Fruit fly (Drosophila melanogaster) whole organism, prepupa: ENCODE measurements around the gene CAH5.

Source experiments
- Blimp-1 ChIP-seq: fragments of 200-800 bp; sonication (Bioruptor generic); optimal IDR thresholded peaks from 3 replicates; lab custom pipeline; 2017; ENCODE audit warnings: missing biosample characterization, missing genetic modification characterization, mild to moderate bottlenecking, moderate library complexity, missing genetic modification reagents
- CG10631 ChIP-seq: fragments of 200-800 bp; sonication (Bioruptor generic); optimal IDR thresholded peaks from 2 replicates; lab custom pipeline; 2016; ENCODE audit warnings: missing biosample characterization, missing genetic modification characterization
- CG11762 ChIP-seq: fragments of 200-800 bp; sonication (Bioruptor generic); optimal IDR thresholded peaks from 3 replicates; lab custom pipeline; 2016; ENCODE audit warnings: missing biosample characterization, missing genetic modification characterization; ENCODE audit not compliant: insufficient read depth
- CG11902 ChIP-seq: fragments of 200-800 bp; sonication (Bioruptor generic); optimal IDR thresholded peaks from 3 replicates; lab custom pipeline; 2016; ENCODE audit warnings: missing biosample characterization, missing genetic modification characterization
- CG15336 ChIP-seq: fragments of 200-800 bp; sonication (Bioruptor generic); IDR thresholded peaks from 2 replicates; pipeline ENCODE4 v1.3.6; 2022; ENCODE audit warnings: missing biosample characterization, missing genetic modification characterization
- CG16779 ChIP-seq: fragments of 200-800 bp; sonication (Bioruptor generic); optimal IDR thresholded peaks from 3 replicates; lab custom pipeline; 2017; ENCODE audit warnings: missing biosample characterization, mild to moderate bottlenecking, missing genetic modification characterization
- CG3032 ChIP-seq: fragments of 200-800 bp; optimal IDR thresholded peaks from 2 replicates; lab custom pipeline; 2019; ENCODE audit warnings: missing biosample characterization, mild to moderate bottlenecking, missing genetic modification characterization, moderate library complexity
- CG31627 ChIP-seq: fragments of 200-800 bp; sonication (Bioruptor generic); optimal IDR thresholded peaks from 3 replicates; lab custom pipeline; 2016; ENCODE audit warnings: missing biosample characterization, missing genetic modification characterization
- CG34406 ChIP-seq: fragments of 200-800 bp; sonication (Bioruptor generic); optimal IDR thresholded peaks from 3 replicates; lab custom pipeline; 2016; ENCODE audit warnings: missing biosample characterization, missing genetic modification characterization
- CG3919 ChIP-seq: fragments of 200-800 bp; sonication (Bioruptor generic); optimal IDR thresholded peaks from 3 replicates; lab custom pipeline; 2016; ENCODE audit warnings: missing biosample characterization, missing genetic modification characterization
- CG4318 ChIP-seq: fragments of 200-800 bp; sonication (Bioruptor generic); optimal IDR thresholded peaks from 3 replicates; lab custom pipeline; 2017; ENCODE audit warnings: missing biosample characterization, mild to moderate bottlenecking, missing genetic modification characterization
- CG6163 ChIP-seq: fragments of 200-800 bp; sonication (Bioruptor generic); IDR thresholded peaks from 3 replicates; pipeline ENCODE4 v1.3.6; 2022; ENCODE audit warnings: missing biosample characterization, missing genetic modification characterization
- CG6276 ChIP-seq: fragments of 200-800 bp; sonication (Bioruptor generic); optimal IDR thresholded peaks from 2 replicates; lab custom pipeline; 2017; ENCODE audit warnings: missing biosample characterization, mild to moderate bottlenecking, missing genetic modification characterization
- CG6792 ChIP-seq: fragments of 200-800 bp; sonication (Bioruptor generic); optimal IDR thresholded peaks from 3 replicates; lab custom pipeline; 2016; ENCODE audit warnings: missing biosample characterization, missing genetic modification characterization
- CG6808 ChIP-seq: fragments of 200-800 bp; sonication (Bioruptor generic); optimal IDR thresholded peaks from 3 replicates; lab custom pipeline; 2017; ENCODE audit warnings: missing biosample characterization, missing genetic modification characterization, mild to moderate bottlenecking, moderate library complexity, missing genetic modification reagents
- CG6854 ChIP-seq: fragments of 200-800 bp; sonication (Bioruptor generic); optimal IDR thresholded peaks from 2 replicates; lab custom pipeline; 2017; ENCODE audit warnings: missing biosample characterization, mild to moderate bottlenecking, missing genetic modification characterization
- CG8119 ChIP-seq: fragments of 200-800 bp; sonication (Bioruptor generic); IDR thresholded peaks from 3 replicates; pipeline ENCODE4 v1.3.6; 2022; ENCODE audit warnings: missing biosample characterization, missing genetic modification characterization
- CG8319 ChIP-seq: fragments of 200-800 bp; sonication (Bioruptor generic); optimal IDR thresholded peaks from 3 replicates; lab custom pipeline; 2016; ENCODE audit warnings: missing biosample characterization, missing genetic modification characterization
- CG8632 ChIP-seq: fragments of 200-800 bp; sonication (Bioruptor generic); optimal IDR thresholded peaks from 3 replicates; lab custom pipeline; 2016; ENCODE audit warnings: missing biosample characterization, missing genetic modification characterization
- CG9139 ChIP-seq: fragments of 200-800 bp; sonication (Bioruptor generic); optimal IDR thresholded peaks from 3 replicates; lab custom pipeline; 2017; ENCODE audit warnings: missing biosample characterization, mild to moderate bottlenecking, missing genetic modification characterization
- Eip78C ChIP-seq: fragments of 200-800 bp; sonication (Bioruptor generic); peaks from one replicate; lab custom pipeline; 2016; ENCODE audit warnings: missing biosample characterization, missing genetic modification characterization
- Ets96B ChIP-seq: fragments of 200-800 bp; optimal IDR thresholded peaks from 2 replicates; lab custom pipeline; 2019; ENCODE audit warnings: missing biosample characterization, mild to moderate bottlenecking, missing genetic modification characterization, moderate library complexity
- Gug ChIP-seq: fragments of 200-800 bp; sonication (Bioruptor generic); IDR thresholded peaks from 2 replicates; pipeline ENCODE4 v1.3.6; 2022; ENCODE audit warnings: missing biosample characterization, missing genetic modification characterization
- Hr38 ChIP-seq: sonication (Bioruptor generic); optimal IDR thresholded peaks from 2 replicates; lab custom pipeline; 2016; ENCODE audit warnings: missing biosample characterization, missing genetic modification characterization
- Hr39 ChIP-seq: fragments of 200-800 bp; sonication (Bioruptor generic); optimal IDR thresholded peaks from 2 replicates; lab custom pipeline; 2016; ENCODE audit warnings: missing biosample characterization, missing genetic modification characterization
- Lpt ChIP-seq: fragments of 200-800 bp; sonication (Bioruptor generic); optimal IDR thresholded peaks from 3 replicates; lab custom pipeline; 2016; ENCODE audit warnings: missing biosample characterization, missing genetic modification characterization
- Met ChIP-seq: fragments of 200-800 bp; sonication (Bioruptor generic); optimal IDR thresholded peaks from 3 replicates; lab custom pipeline; 2016; ENCODE audit warnings: missing biosample characterization, missing genetic modification characterization
- OdsH ChIP-seq: fragments of 200-800 bp; sonication (Bioruptor generic); optimal IDR thresholded peaks from 3 replicates; lab custom pipeline; 2016; ENCODE audit warnings: missing biosample characterization, missing genetic modification characterization
- Sox102F ChIP-seq: fragments of 200-800 bp; sonication (Bioruptor generic); optimal IDR thresholded peaks from 2 replicates; lab custom pipeline; 2016; ENCODE audit warnings: missing biosample characterization, mild to moderate bottlenecking, missing genetic modification characterization
- Sox15 ChIP-seq: fragments of 200-800 bp; sonication (Bioruptor generic); optimal IDR thresholded peaks from 3 replicates; lab custom pipeline; 2016; ENCODE audit warnings: missing biosample characterization, missing genetic modification characterization
- achi ChIP-seq: fragments of 200-800 bp; sonication (Bioruptor generic); optimal IDR thresholded peaks from 3 replicates; lab custom pipeline; 2016; ENCODE audit warnings: missing biosample characterization, missing genetic modification characterization
- cyc ChIP-seq: fragments of 200-800 bp; sonication (Bioruptor generic); optimal IDR thresholded peaks from 3 replicates; lab custom pipeline; 2016; ENCODE audit warnings: missing biosample characterization, missing genetic modification characterization
- dac ChIP-seq: fragments of 200-800 bp; sonication (Bioruptor generic); optimal IDR thresholded peaks from 2 replicates; lab custom pipeline; 2017; ENCODE audit warnings: missing biosample characterization, mild to moderate bottlenecking, missing genetic modification characterization
- eg ChIP-seq: fragments of 200-800 bp; sonication (Bioruptor generic); IDR thresholded peaks from 3 replicates; pipeline ENCODE4 v1.3.6; 2022; ENCODE audit warnings: missing biosample characterization, missing genetic modification characterization
- esn ChIP-seq: fragments of 200-800 bp; sonication (Bioruptor generic); optimal IDR thresholded peaks from 2 replicates; lab custom pipeline; 2016; ENCODE audit warnings: missing biosample characterization, mild to moderate bottlenecking, missing genetic modification characterization, moderate library complexity
- fkh ChIP-seq: fragments of 200-800 bp; sonication (Bioruptor generic); optimal IDR thresholded peaks from 3 replicates; lab custom pipeline; 2017; ENCODE audit warnings: missing biosample characterization, mild to moderate bottlenecking, missing genetic modification characterization, moderate library complexity
- lz ChIP-seq: fragments of 200-800 bp; sonication (Bioruptor generic); optimal IDR thresholded peaks from 3 replicates; lab custom pipeline; 2016; ENCODE audit warnings: missing biosample characterization, missing genetic modification characterization
- net ChIP-seq: fragments of 200-800 bp; sonication (Bioruptor generic); optimal IDR thresholded peaks from 3 replicates; lab custom pipeline; 2016; ENCODE audit warnings: missing biosample characterization, missing genetic modification characterization
- pdm3 ChIP-seq: fragments of 200-800 bp; sonication (Bioruptor generic); optimal IDR thresholded peaks from 3 replicates; lab custom pipeline; 2016; ENCODE audit warnings: missing biosample characterization, missing genetic modification characterization
- salr ChIP-seq, 2 experiments: fragments of 200-800 bp; sonication (Bioruptor generic); optimal IDR thresholded peaks; 3 replicates each; lab custom pipeline; 2016 to 2018; ENCODE audit warnings: missing biosample characterization in 2 of 2, missing genetic modification characterization in 2 of 2, mild to moderate bottlenecking in 1 of 2
- spab ChIP-seq: fragments of 200-800 bp; sonication (Bioruptor generic); optimal IDR thresholded peaks from 2 replicates; lab custom pipeline; 2017; ENCODE audit warnings: missing biosample characterization, mild to moderate bottlenecking, missing genetic modification characterization, missing genetic modification reagents
- ss ChIP-seq, 2 experiments: fragments of 200-800 bp; sonication (Bioruptor generic); optimal IDR thresholded peaks; 2 replicates in 1 of 2; 3 replicates in 1 of 2; lab custom pipeline; 2017 to 2018; ENCODE audit warnings: mild to moderate bottlenecking in 2 of 2, missing biosample characterization in 2 of 2, missing genetic modification characterization in 2 of 2, moderate library complexity in 1 of 2
- svp ChIP-seq: fragments of 200-800 bp; sonication (Bioruptor generic); peaks from one replicate; lab custom pipeline; 2016; ENCODE audit warnings: missing biosample characterization, missing genetic modification characterization
- topi ChIP-seq: fragments of 200-800 bp; sonication (Bioruptor generic); optimal IDR thresholded peaks from 3 replicates; lab custom pipeline; 2016; ENCODE audit warnings: missing biosample characterization, missing genetic modification characterization
- vri ChIP-seq: fragments of 200-800 bp; sonication (Bioruptor generic); optimal IDR thresholded peaks from 3 replicates; lab custom pipeline; 2016; ENCODE audit warnings: missing biosample characterization, mild to moderate bottlenecking, missing genetic modification characterization

The CAH5 gene

DNA sequence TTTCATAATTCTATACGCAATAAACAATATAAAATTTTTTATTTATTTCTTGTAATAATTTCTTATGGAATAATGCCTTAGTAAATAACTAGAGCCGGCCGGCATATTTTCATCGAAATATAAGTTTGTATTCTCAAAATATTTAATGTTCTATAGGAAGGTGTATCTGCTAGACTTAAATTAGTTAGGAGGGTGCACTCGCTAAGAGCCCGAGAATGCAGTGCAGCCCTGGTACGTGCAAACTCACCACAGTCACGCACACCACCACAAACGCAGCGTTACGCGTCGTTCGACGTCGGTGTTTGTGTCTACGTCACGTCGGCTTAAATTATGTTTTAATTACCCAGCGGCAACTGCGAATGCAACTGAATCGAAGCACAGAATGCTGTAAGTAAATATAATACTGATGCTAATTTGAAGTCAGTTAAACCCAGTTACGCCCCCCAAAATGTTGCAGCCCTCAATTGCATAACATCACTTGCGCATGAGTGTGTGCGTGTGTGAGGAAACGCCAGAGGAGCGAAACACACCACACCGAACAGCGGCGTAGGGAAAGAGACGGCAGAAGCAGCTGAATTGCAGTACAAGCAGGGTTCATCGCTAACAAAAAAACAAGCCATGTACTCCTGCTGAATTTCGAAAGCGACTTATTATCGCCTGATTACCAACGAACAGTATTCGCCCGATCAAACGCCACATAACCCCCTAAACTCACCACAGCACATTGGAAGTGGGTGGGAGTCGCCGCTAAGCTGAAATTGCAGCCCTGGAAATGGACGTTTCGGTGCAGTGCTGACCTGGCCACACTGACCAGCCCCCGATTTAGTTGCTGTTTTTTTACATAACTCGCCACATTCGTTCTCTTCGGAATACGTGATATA is 41.7 kb upstream of the CAH5 start, which contains the start of gene CG12054:
Gene CG12054, plus strand, starts transcription at position 247 of the 881 bp plus-strand sequence.
- TF ChIP-seq Ets96B (tag; lab: Kevin White, UChicago) (no peak), CG3919 (GFP tag; lab: Kevin White, UChicago) (no peak), pdm3 (GFP tag; lab: Kevin White, UChicago) (peak; percentile 23), CG8319 (GFP tag; lab: Kevin White, UChicago) (no peak), cyc (no peak), CG11762 (GFP tag; lab: Kevin White, UChicago) (no peak), svp (GFP tag; lab: Kevin White, UChicago) (peak; percentile 34), Sox102F (GFP tag; lab: Kevin White, UChicago) (no peak), esn (GFP tag; lab: Kevin White, UChicago) (peak; percentile 31), dac (no peak), vri (GFP tag; lab: Kevin White, UChicago) (peak; percentile 100), OdsH (peak; percentile 12), Eip78C (peak; percentile 76), salr (GFP tag; optimal IDR thresholded peaks at IDR 0.05; lab: Kevin White, UChicago) (no peak), topi (GFP tag; lab: Kevin White, UChicago) (peak; percentile 18), CG6276 (GFP tag; lab: Kevin White, UChicago) (no peak), Hr38 (GFP tag; lab: Kevin White, UChicago) (no peak)
- TF ChIP-seq, all 60 proteins: peak for 7

DNA sequence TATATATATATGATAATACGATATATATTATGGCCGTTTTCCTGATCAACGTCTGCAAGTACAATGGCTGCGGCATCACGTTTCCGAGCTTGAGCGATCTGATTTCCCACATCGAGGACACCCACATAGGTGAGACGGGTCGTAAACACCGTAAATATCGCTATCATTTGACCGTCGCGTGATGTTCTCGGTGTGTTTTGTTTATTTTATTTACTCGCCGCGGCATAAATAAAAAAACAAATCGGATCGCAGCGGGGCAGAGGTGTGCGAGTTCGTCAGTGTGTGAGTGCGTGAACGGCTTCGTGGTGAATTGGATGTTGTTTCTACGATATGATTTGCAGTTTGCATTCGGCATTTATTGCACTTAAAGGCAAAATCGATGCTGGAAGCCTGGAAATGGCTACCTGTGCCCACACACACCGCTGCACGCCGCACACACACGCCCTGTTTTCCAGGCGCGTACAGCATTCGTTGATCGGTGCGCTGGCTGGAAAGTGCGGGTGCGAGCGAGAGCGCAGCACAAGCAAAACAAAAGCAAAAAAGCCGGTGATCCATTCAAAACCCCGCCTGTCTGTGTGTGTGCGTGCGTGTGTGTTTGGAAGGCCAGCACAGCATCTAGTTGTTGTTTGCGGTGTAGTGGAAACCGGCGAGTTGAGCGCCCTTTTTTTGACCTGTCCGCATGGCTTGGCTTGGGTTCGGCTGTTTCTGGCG is 40.9 kb upstream of the CAH5 start:
- peak; percentile 91 for TF ChIP-seq svp (GFP tag; lab: Kevin White, UChicago)
- no peak for TF ChIP-seq CG10631 (GFP tag; lab: Kevin White, UChicago)
- TF ChIP-seq Lpt (GFP tag; lab: Kevin White, UChicago) = peak; percentile 52
- TF ChIP-seq CG8632 = peak; percentile 28
- TF ChIP-seq CG3032 (tag; lab: Kevin White, UChicago) = peak; percentile 62
- TF ChIP-seq spab (GFP tag; lab: Kevin White, UChicago) = peak; percentile 79
- TF ChIP-seq CG6163 (GFP tag; lab: Robert Waterston, UW) = no peak
- TF ChIP-seq lz = no peak
- peak; percentile 33 for TF ChIP-seq CG11762 (GFP tag; lab: Kevin White, UChicago)
- TF ChIP-seq CG6792 (GFP tag; lab: Kevin White, UChicago) = peak; percentile 25
- peak; percentile 71 for TF ChIP-seq net
- no peak for TF ChIP-seq Met
- peak; percentile 88 to 92 for TF ChIP-seq ss (GFP tag; optimal IDR thresholded peaks at IDR 0.05; lab: Kevin White, UChicago)
- TF ChIP-seq vri (GFP tag; lab: Kevin White, UChicago) = no peak
- peak; percentile 68 for TF ChIP-seq Eip78C
- no peak for TF ChIP-seq Sox15 (GFP tag; lab: Kevin White, UChicago)
- TF ChIP-seq Hr39 (GFP tag; lab: Kevin White, UChicago) = no peak
- TF ChIP-seq CG6854 (GFP tag; lab: Kevin White, UChicago) = peak; percentile 54
- peak; percentile 41 for TF ChIP-seq CG34406 (GFP tag; lab: Kevin White, UChicago)
- peak; percentile 37 for TF ChIP-seq Blimp-1 (GFP tag; lab: Kevin White, UChicago)
- TF ChIP-seq fkh (GFP tag; lab: Kevin White, UChicago) = peak; percentile 84
- peak; percentile 53 for TF ChIP-seq Sox102F (GFP tag; lab: Kevin White, UChicago)
- no peak for TF ChIP-seq CG11902 (GFP tag; lab: Kevin White, UChicago)
- TF ChIP-seq CG15336 (GFP tag; lab: Robert Waterston, UW) = no peak
- TF ChIP-seq CG4318 (GFP tag; lab: Kevin White, UChicago) = no peak
- peak; percentile 26 for TF ChIP-seq CG8319 (GFP tag; lab: Kevin White, UChicago)
- peak; percentile 44 for TF ChIP-seq pdm3 (GFP tag; lab: Kevin White, UChicago)
- peak; percentile 86 for TF ChIP-seq CG16779
- TF ChIP-seq topi (GFP tag; lab: Kevin White, UChicago) = no peak
- TF ChIP-seq CG3919 (GFP tag; lab: Kevin White, UChicago) = peak; percentile 29
- TF ChIP-seq Gug = no peak
- no peak for TF ChIP-seq OdsH
- peak; percentile 81 for TF ChIP-seq CG9139 (GFP tag; lab: Kevin White, UChicago)
- peak; percentile 83 for TF ChIP-seq CG6808 (GFP tag; lab: Kevin White, UChicago)
- TF ChIP-seq CG31627 = no peak
- no peak for TF ChIP-seq cyc
- TF ChIP-seq eg = no peak
- TF ChIP-seq CG8119 = no peak
- peak; percentile 58 to 74 for TF ChIP-seq salr (GFP tag; optimal IDR thresholded peaks at IDR 0.05; lab: Kevin White, UChicago)
- TF ChIP-seq achi (GFP tag; lab: Kevin White, UChicago) = no peak
